Fruit fly (Drosophila melanogaster) whole organism, pupa: ENCODE data around the gene CG43672.
A peak's percentile ranks its signal among the peaks of the same experiment; 100 is the strongest.

Source experiments
- CG10348 ChIP-seq: fragments of 200-800 bp; sonication (Bioruptor generic); IDR thresholded peaks from 2 replicates; pipeline ENCODE4 v1.3.6; 2022; ENCODE audit warnings: missing biosample characterization, missing genetic modification characterization
- CG12605 ChIP-seq: fragments of 200-800 bp; sonication (Bioruptor generic); IDR thresholded peaks from 2 replicates; pipeline ENCODE4 v1.3.6; 2022; ENCODE audit warnings: missing biosample characterization, missing genetic modification characterization
- CG13204 ChIP-seq: fragments of 200-800 bp; sonication (Bioruptor generic); optimal IDR thresholded peaks from 2 replicates; lab custom pipeline; 2018; ENCODE audit warnings: missing biosample characterization, mild to moderate bottlenecking, missing genetic modification characterization, moderate library complexity
- CG14655 ChIP-seq: fragments of 200-800 bp; sonication (Bioruptor generic); optimal IDR thresholded peaks from 3 replicates; lab custom pipeline; 2017; ENCODE audit warnings: mild to moderate bottlenecking, missing biosample characterization, missing genetic modification reagents, missing genetic modification characterization
- CG15710 ChIP-seq: fragments of 200-800 bp; sonication (Bioruptor generic); optimal IDR thresholded peaks from 2 replicates; lab custom pipeline; 2018; ENCODE audit warnings: missing biosample characterization, mild to moderate bottlenecking, missing genetic modification characterization, moderate library complexity
- CG17806 ChIP-seq: fragments of 200-800 bp; sonication (Bioruptor generic); optimal IDR thresholded peaks from 2 replicates; lab custom pipeline; 2018; ENCODE audit warnings: missing biosample characterization, mild to moderate bottlenecking, missing genetic modification characterization, moderate library complexity
- CG32121 ChIP-seq: fragments of 200-800 bp; sonication (Bioruptor generic); IDR thresholded peaks from 2 replicates; pipeline ENCODE4 v1.3.6; 2022; ENCODE audit warnings: missing biosample characterization, missing genetic modification characterization
- CG34367 ChIP-seq: fragments of 200-800 bp; sonication (Bioruptor generic); optimal IDR thresholded peaks from 2 replicates; lab custom pipeline; 2018; ENCODE audit warnings: missing biosample characterization, mild to moderate bottlenecking, missing genetic modification characterization
- CG4496 ChIP-seq: fragments of 200-800 bp; sonication (Bioruptor generic); IDR thresholded peaks from 3 replicates; pipeline ENCODE4 v1.3.6; 2022; ENCODE audit warnings: missing biosample characterization, missing genetic modification characterization
- CG8159 ChIP-seq: fragments of 200-800 bp; sonication (Bioruptor generic); optimal IDR thresholded peaks from 3 replicates; lab custom pipeline; 2018; ENCODE audit warnings: missing biosample characterization, mild to moderate bottlenecking, missing genetic modification characterization, moderate library complexity
- CG8301 ChIP-seq: fragments of 200-800 bp; sonication (Bioruptor generic); optimal IDR thresholded peaks from 2 replicates; lab custom pipeline; 2018; ENCODE audit warnings: missing biosample characterization, mild to moderate bottlenecking, missing genetic modification characterization
- CG9948 ChIP-seq: fragments of 200-800 bp; sonication (Bioruptor generic); optimal IDR thresholded peaks from 2 replicates; lab custom pipeline; 2018; ENCODE audit warnings: missing biosample characterization, mild to moderate bottlenecking, missing genetic modification characterization, moderate library complexity
- D1 ChIP-seq: fragments of 200-800 bp; sonication (Bioruptor generic); optimal IDR thresholded peaks from 2 replicates; lab custom pipeline; 2018; ENCODE audit warnings: missing biosample characterization, mild to moderate bottlenecking, missing genetic modification characterization, moderate library complexity
- EcR ChIP-seq: fragments of 200-800 bp; sonication (Bioruptor generic); optimal IDR thresholded peaks from 3 replicates; lab custom pipeline; 2019; ENCODE audit warnings: missing biosample characterization, missing genetic modification characterization, mild to moderate bottlenecking, moderate library complexity, missing genetic modification reagents
- Ets98B ChIP-seq: fragments of 200-800 bp; sonication (Bioruptor generic); IDR thresholded peaks from 2 replicates; pipeline ENCODE4 v1.3.6; 2022; ENCODE audit warnings: missing biosample characterization, missing genetic modification characterization
- Pif1A ChIP-seq: fragments of 200-800 bp; sonication (Bioruptor generic); optimal IDR thresholded peaks from 3 replicates; lab custom pipeline; 2016; ENCODE audit warnings: missing biosample characterization, missing genetic modification characterization
- Pif1B ChIP-seq: fragments of 200-800 bp; sonication (Bioruptor generic); optimal IDR thresholded peaks from 3 replicates; lab custom pipeline; 2016; ENCODE audit warnings: missing biosample characterization, missing genetic modification characterization
- Snoo ChIP-seq: fragments of 200-800 bp; sonication (Bioruptor generic); optimal IDR thresholded peaks from 3 replicates; lab custom pipeline; 2017; ENCODE audit warnings: missing biosample characterization, mild to moderate bottlenecking, missing genetic modification characterization, inconsistent platforms
- fd96Ca ChIP-seq: fragments of 200-800 bp; sonication (Bioruptor generic); IDR thresholded peaks from 3 replicates; pipeline ENCODE4 v1.3.6; 2022; ENCODE audit warnings: missing biosample characterization, missing genetic modification characterization
- gl ChIP-seq: fragments of 200-800 bp; sonication (Bioruptor generic); optimal IDR thresholded peaks from 2 replicates; lab custom pipeline; 2018; ENCODE audit warnings: missing biosample characterization, mild to moderate bottlenecking, missing genetic modification characterization
- rn ChIP-seq: fragments of 200-800 bp; sonication (Bioruptor generic); IDR thresholded peaks from 2 replicates; pipeline ENCODE4 v1.3.6; 2022; ENCODE audit warnings: missing biosample characterization, missing genetic modification characterization

Gene CG43672

dm6 chrX:15804790-15805189 is 32.0 kb downstream of the CG43672 start:
- TF ChIP-seq CG8159 (tag; lab: Kevin White, UChicago) = peak; percentile 26
- no peak for TF ChIP-seq CG13204 (GFP tag; lab: Kevin White, UChicago)
- no peak for TF ChIP-seq Pif1B (GFP tag; lab: Kevin White, UChicago)
- TF ChIP-seq rn (GFP tag; lab: Robert Waterston, UW) = no peak
- TF ChIP-seq CG32121 (GFP tag; lab: Robert Waterston, UW) = no peak
- 0 out of 2 replicates have a peak, but pooled peaks have one; percentile 18 for TF ChIP-seq CG12605 (GFP tag; lab: Robert Waterston, UW)
- peak; percentile 18 for TF ChIP-seq CG8301 (tag; lab: Kevin White, UChicago)
- TF ChIP-seq Pif1A (GFP tag; lab: Kevin White, UChicago) = peak; percentile 3
- TF ChIP-seq CG9948 (tag; lab: Kevin White, UChicago) = peak; percentile 18
- peak; percentile 22 for TF ChIP-seq CG17806
- peak; percentile 38; the same call in 1 of the 2 replicates for TF ChIP-seq Ets98B (GFP tag; lab: Robert Waterston, UW)
- TF ChIP-seq fd96Ca (GFP tag; lab: Robert Waterston, UW) = 0 out of 3 replicates have a peak, but pooled peaks have one; percentile 47
- TF ChIP-seq CG15710 (tag; lab: Kevin White, UChicago) = peak; percentile 17
- TF ChIP-seq CG4496 (GFP tag; lab: Robert Waterston, UW) = peak; percentile 65; the same call in 1 of the 3 replicates
- TF ChIP-seq gl = no peak
- no peak for TF ChIP-seq CG10348 (GFP tag; lab: Robert Waterston, UW)
- TF ChIP-seq CG14655 (GFP tag; lab: Kevin White, UChicago) = peak; percentile 48

DNA sequence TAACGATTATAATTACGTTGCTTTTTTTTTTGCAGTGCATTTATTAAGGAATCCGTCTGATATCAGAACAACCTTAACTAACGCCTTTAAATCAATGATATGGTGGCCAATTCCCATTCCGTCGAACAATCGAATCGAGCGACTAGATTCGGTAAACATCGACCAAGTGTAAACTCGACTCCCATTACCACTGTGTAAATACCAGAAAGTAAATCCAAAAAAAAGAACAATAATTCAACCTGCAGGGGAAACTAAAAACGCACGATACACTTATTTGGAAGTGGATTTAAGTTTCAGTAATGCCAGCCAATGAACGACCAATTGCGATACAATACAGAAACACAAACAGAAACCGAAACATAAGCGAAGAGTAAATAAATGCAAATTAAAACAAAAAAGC is 32.8 kb downstream of the CG43672 start:
- TF ChIP-seq EcR (GFP tag; lab: Kevin White, UChicago) (no peak), CG10348 (GFP tag; lab: Robert Waterston, UW) (no peak), CG9948 (tag; lab: Kevin White, UChicago) (no peak), CG8301 (tag; lab: Kevin White, UChicago) (no peak), Snoo (tag; lab: Kevin White, UChicago) (no peak), gl (no peak), Pif1A (GFP tag; lab: Kevin White, UChicago) (no peak), CG13204 (GFP tag; lab: Kevin White, UChicago) (no peak), CG15710 (tag; lab: Kevin White, UChicago) (no peak), CG8159 (tag; lab: Kevin White, UChicago) (no peak), D1 (tag; lab: Kevin White, UChicago) (no peak), CG34367 (tag; lab: Kevin White, UChicago) (no peak), rn (GFP tag; lab: Robert Waterston, UW) (no peak), fd96Ca (GFP tag; lab: Robert Waterston, UW) (no peak), CG14655 (GFP tag; lab: Kevin White, UChicago) (no peak), Ets98B (GFP tag; lab: Robert Waterston, UW) (no peak), CG12605 (GFP tag; lab: Robert Waterston, UW) (no peak), Pif1B (GFP tag; lab: Kevin White, UChicago) (no peak), CG32121 (GFP tag; lab: Robert Waterston, UW) (no peak)

DNA sequence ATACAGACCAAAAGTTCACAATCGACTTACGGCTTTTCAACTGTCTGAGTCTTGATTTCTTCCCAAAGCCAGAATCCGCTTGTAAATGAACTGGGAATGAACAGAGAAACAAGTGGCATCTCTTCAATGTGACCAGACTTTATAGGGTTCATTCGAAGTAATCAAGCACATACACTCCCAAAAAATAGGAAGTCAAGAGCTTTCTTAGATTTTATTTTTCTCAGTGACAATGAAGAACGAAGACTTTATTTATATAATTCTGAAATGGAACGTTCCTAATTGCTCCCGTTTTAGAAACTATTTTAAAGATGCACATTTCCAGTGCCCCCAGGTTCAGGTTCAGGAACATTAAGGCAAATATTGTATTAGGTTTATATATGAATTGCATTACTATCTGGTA is 35.2 kb downstream of the CG43672 start:
- TF ChIP-seq CG8159 (tag; lab: Kevin White, UChicago) = no peak
- TF ChIP-seq rn (GFP tag; lab: Robert Waterston, UW) = no peak
- no peak for TF ChIP-seq CG13204 (GFP tag; lab: Kevin White, UChicago)
- no peak for TF ChIP-seq fd96Ca (GFP tag; lab: Robert Waterston, UW)
- no peak for TF ChIP-seq Ets98B (GFP tag; lab: Robert Waterston, UW)
- TF ChIP-seq Pif1B (GFP tag; lab: Kevin White, UChicago) = no peak
- no peak for TF ChIP-seq CG34367 (tag; lab: Kevin White, UChicago)
- TF ChIP-seq D1 (tag; lab: Kevin White, UChicago) = no peak
- TF ChIP-seq Pif1A (GFP tag; lab: Kevin White, UChicago) = no peak
- no peak for TF ChIP-seq CG17806
- no peak for TF ChIP-seq EcR (GFP tag; lab: Kevin White, UChicago)
- no peak for TF ChIP-seq Snoo (tag; lab: Kevin White, UChicago)
- TF ChIP-seq CG10348 (GFP tag; lab: Robert Waterston, UW) = no peak
- TF ChIP-seq gl = no peak
- TF ChIP-seq CG8301 (tag; lab: Kevin White, UChicago) = no peak

DNA sequence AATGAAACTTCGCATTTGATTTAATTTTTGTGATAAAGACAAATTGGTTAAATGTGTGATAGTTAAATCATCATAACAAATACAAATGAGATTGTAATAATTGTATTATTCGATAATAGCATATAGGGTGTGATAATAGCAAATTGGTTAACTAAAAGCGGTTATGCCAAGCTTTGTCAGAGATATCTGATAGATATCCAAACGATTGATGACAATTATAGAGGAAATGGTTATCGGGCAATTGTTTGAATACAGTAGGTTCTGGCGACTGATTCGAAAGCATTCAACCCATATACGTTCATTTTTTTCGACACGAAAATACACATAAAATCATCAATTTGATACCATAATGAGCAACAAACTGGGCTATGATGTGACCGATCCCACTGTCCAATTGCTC is 36.5 kb downstream of the CG43672 start, which contains the start of gene CG8509:
CG8509 (plus strand) TSS at position 301 of the 400 bp plus-strand sequence.
- TF ChIP-seq CG14655 (GFP tag; lab: Kevin White, UChicago) (no peak), rn (GFP tag; lab: Robert Waterston, UW) (no peak), CG15710 (tag; lab: Kevin White, UChicago) (no peak)

dm6 chrX:15811666-15812614 is 39.2 kb downstream of the CG43672 start:
- TF ChIP-seq CG8159 (tag; lab: Kevin White, UChicago) (no peak), CG12605 (GFP tag; lab: Robert Waterston, UW) (peak; percentile 67), CG32121 (GFP tag; lab: Robert Waterston, UW) (peak; percentile 73; the same call in 1 of the 2 replicates), Ets98B (GFP tag; lab: Robert Waterston, UW) (peak; percentile 84), Snoo (tag; lab: Kevin White, UChicago) (no peak), CG17806 (no peak), CG14655 (GFP tag; lab: Kevin White, UChicago) (no peak), EcR (GFP tag; lab: Kevin White, UChicago) (peak; percentile 31), CG34367 (tag; lab: Kevin White, UChicago) (no peak), CG10348 (GFP tag; lab: Robert Waterston, UW) (no peak), CG13204 (GFP tag; lab: Kevin White, UChicago) (no peak), Pif1A (GFP tag; lab: Kevin White, UChicago) (no peak), CG8301 (tag; lab: Kevin White, UChicago) (no peak), CG4496 (GFP tag; lab: Robert Waterston, UW) (peak; percentile 71), CG15710 (tag; lab: Kevin White, UChicago) (no peak), fd96Ca (GFP tag; lab: Robert Waterston, UW) (peak; percentile 68), gl (no peak), Pif1B (GFP tag; lab: Kevin White, UChicago) (peak; percentile 47), rn (GFP tag; lab: Robert Waterston, UW) (no peak), D1 (tag; lab: Kevin White, UChicago) (no peak), CG9948 (tag; lab: Kevin White, UChicago) (no peak)
